Worm (Caenorhabditis elegans) whole organism, mixed stage, embryonic: ENCODE results near the gene fbxc-32.

Experiments used
- elt-3 ChIP-seq: fragments of 150-350 bp; optimal IDR thresholded peaks from 2 replicates; lab custom pipeline; 2014; ENCODE audit warnings: missing biosample characterization, missing genetic modification characterization
- flh-1 ChIP-seq: fragments of 200-800 bp; sonication (Bioruptor generic); optimal IDR thresholded peaks from 2 replicates; lab custom pipeline; 2018; ENCODE audit warnings: mild to moderate bottlenecking, missing genetic modification characterization, moderate library complexity, missing compliant biosample characterization
- lsy-2 ChIP-seq: fragments of 150-350 bp; optimal IDR thresholded peaks from 2 replicates; lab custom pipeline; 2014; ENCODE audit warnings: missing biosample characterization, missing genetic modification characterization
- mab-5 ChIP-seq: fragments of 150-350 bp; optimal IDR thresholded peaks from 2 replicates; lab custom pipeline; 2014; ENCODE audit warnings: missing biosample characterization, missing genetic modification characterization
- nhr-2 ChIP-seq: fragments of 150-350 bp; optimal IDR thresholded peaks from 2 replicates; lab custom pipeline; 2014; ENCODE audit warnings: missing biosample characterization, missing genetic modification characterization
- nhr-237 ChIP-seq: fragments of 150-350 bp; optimal IDR thresholded peaks from 2 replicates; lab custom pipeline; 2014; ENCODE audit warnings: missing biosample characterization, missing genetic modification characterization
- nhr-76 ChIP-seq: sonication (generic microtip); optimal IDR thresholded peaks from 2 replicates; lab custom pipeline; 2017; ENCODE audit warnings: missing biosample characterization, missing genetic modification characterization
- pha-4 ChIP-seq: fragments of 150-350 bp; optimal IDR thresholded peaks from 2 replicates; lab custom pipeline; 2018; ENCODE audit warnings: missing biosample characterization, missing genetic modification reagents, missing genetic modification characterization
- snpc-4 ChIP-seq: fragments of 150-350 bp; optimal IDR thresholded peaks from 2 replicates; lab custom pipeline; 2014; ENCODE audit warnings: missing biosample characterization, missing genetic modification characterization
- sptf-1 ChIP-seq: sonication (generic microtip); optimal IDR thresholded peaks from 2 replicates; lab custom pipeline; 2017; ENCODE audit warnings: mild to moderate bottlenecking, missing genetic modification characterization, moderate library complexity, missing compliant biosample characterization
- unc-120 ChIP-seq: sonication (generic microtip); optimal IDR thresholded peaks from 2 replicates; lab custom pipeline; 2017; ENCODE audit warnings: missing genetic modification characterization, missing compliant biosample characterization; ENCODE audit not compliant: poor library complexity, severe bottlenecking
- unc-62 ChIP-seq: fragments of 150-350 bp; optimal IDR thresholded peaks from 2 replicates; lab custom pipeline; 2014; ENCODE audit warnings: missing biosample characterization, missing genetic modification reagents, missing genetic modification characterization

DNA sequence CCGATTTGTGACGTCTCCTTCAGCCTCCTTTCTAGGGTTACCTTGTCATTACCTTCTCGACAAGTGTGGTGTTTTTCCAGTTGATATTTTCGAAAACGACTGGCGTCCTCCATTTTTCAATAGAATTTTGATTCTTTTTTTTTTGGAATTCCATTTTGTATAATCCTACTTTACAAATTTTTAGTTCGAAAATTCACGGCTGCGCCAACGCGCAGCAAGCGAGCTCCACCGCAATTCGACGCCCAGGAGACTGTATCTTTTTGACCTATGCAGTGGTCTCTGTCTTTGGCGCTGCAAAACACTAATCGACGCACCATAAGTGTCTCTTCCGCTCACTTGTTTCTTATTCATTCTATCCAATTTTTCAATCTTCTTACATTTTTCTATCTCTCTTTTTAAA, 43.3 kb upstream of the fbxc-32 start, which contains the start of gene fbxc-42:
- TF ChIP-seq nhr-2 (tag; lab: Kevin White, UChicago): no peak
- no peak for TF ChIP-seq sptf-1 (tag; lab: Kevin White, UChicago)
- no peak for TF ChIP-seq lsy-2 (tag; lab: Kevin White, UChicago)
- no peak for TF ChIP-seq snpc-4
- no peak for TF ChIP-seq nhr-76 (tag; lab: Kevin White, UChicago)
- TF ChIP-seq pha-4 (tag; lab: Kevin White, UChicago): no peak
- TF ChIP-seq mab-5 (tag; lab: Kevin White, UChicago): no peak
- no peak for TF ChIP-seq elt-3
- no peak for TF ChIP-seq flh-1
- TF ChIP-seq unc-120: no peak
- TF ChIP-seq nhr-237: no peak
- TF ChIP-seq unc-62 (GFP tag; lab: Kevin White, UChicago): no peak
